Worm (Caenorhabditis elegans): ENCODE measurements around the gene F26G1.15.

Gene F26G1.15

DNA sequence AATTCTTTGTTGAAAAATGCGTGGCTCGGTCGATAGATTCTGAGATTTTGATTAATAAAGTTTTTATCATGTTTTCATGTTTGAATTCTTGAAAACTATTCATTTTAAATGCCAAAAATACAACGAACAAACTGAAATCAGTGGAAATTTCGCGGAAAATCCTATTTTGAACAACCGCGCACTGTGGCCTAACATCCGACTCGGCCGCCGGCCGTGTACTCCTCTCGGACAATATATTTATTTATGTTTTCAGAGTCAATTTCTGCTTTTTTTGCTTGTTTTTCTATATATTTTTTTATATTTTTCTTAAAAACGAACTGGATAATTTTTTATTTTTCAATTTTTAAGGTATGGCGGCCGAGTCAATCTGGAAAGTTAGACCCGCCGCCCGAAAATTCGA is 1.2 kb downstream of the F26G1.15 start, which contains the start of gene F26G1.1 (continued):
- no peak for TF ChIP-seq ztf-11 (tag; optimal IDR thresholded peaks at IDR 0.05)

DNA sequence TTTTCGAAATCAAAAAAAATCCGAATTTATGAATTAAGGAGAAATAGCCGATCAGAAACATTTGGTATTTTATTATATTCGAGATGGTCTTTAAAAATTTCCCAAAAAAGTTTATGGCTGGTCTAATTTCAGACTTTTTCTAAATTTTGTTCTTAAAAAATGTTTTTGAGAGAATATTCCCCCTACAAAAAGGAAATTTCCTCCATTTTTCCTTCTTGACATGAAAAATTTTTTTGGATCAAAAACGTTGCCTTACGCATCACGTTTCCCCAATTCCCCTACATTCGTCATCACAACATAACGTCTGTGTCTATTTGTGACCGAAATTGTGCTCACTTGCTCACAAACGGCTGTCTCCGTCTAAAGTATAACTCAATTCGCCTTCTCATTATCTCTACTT is 3.2 kb downstream of the F26G1.15 start:
- TF ChIP-seq nhr-237 (tag; optimal IDR thresholded peaks at IDR 0.05) (no peak), aha-1 (tag) (peak; percentile 95), dpl-1 (GFP tag; optimal IDR thresholded peaks at IDR 0.05) (no peak), nhr-48 (tag; optimal IDR thresholded peaks at IDR 0.05) (no peak), tra-1 (GFP tag; IDR thresholded peaks at IDR 0.05) (no peak), nhr-77 (tag; optimal IDR thresholded peaks at IDR 0.05) (no peak), daf-8 (GFP tag; IDR thresholded peaks at IDR 0.05) (no peak), nhr-111 (GFP tag; optimal IDR thresholded peaks at IDR 0.05) (no peak)

DNA sequence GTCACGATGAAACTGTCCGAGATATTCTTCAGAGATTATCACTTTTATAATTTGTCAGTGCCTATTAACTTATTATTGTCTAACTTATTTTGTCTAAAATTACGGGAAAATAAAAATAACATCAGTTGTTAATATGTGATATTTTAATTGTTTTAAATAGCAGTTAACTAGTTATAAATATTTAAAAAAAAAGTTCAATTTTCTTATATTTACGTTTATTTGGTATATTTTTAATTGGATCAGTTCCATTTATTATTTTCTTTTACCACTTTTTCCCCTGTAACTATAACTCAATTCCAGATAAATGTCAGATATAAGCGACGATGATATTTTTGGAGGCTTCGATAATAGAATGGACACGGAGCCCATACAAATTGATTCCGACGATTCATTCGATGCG is 5.4 kb downstream of the F26G1.15 start, which contains the start of gene C33F10.4:
Gene C33F10.4, plus strand, starts transcription at position 301 of the 400 bp plus-strand sequence.
- TF ChIP-seq lin-1 (GFP tag; IDR thresholded peaks at IDR 0.05) = no peak
- TF ChIP-seq aly-2 (tag; optimal IDR thresholded peaks at IDR 0.05) = no peak
- no peak for TF ChIP-seq mxl-2 (GFP tag; conservative IDR thresholded peaks at IDR 0.05)
- TF ChIP-seq set-16 (GFP tag; IDR thresholded peaks at IDR 0.05) = no peak
- TF ChIP-seq Y105C5A.15 (GFP tag; IDR thresholded peaks at IDR 0.05) = no peak
- TF ChIP-seq nhr-10 (tag; optimal IDR thresholded peaks at IDR 0.05) = no peak
- TF ChIP-seq daf-19 (GFP tag; conservative IDR thresholded peaks at IDR 0.05) = no peak
- TF ChIP-seq rbr-2 (tag; optimal IDR thresholded peaks at IDR 0.05) = no peak
- TF ChIP-seq tra-1 (GFP tag; IDR thresholded peaks at IDR 0.05) = no peak
- no peak for TF ChIP-seq skn-1 (tag; optimal IDR thresholded peaks at IDR 0.05)
- TF ChIP-seq ceh-20 (GFP tag; IDR thresholded peaks at IDR 0.05) = no peak

DNA sequence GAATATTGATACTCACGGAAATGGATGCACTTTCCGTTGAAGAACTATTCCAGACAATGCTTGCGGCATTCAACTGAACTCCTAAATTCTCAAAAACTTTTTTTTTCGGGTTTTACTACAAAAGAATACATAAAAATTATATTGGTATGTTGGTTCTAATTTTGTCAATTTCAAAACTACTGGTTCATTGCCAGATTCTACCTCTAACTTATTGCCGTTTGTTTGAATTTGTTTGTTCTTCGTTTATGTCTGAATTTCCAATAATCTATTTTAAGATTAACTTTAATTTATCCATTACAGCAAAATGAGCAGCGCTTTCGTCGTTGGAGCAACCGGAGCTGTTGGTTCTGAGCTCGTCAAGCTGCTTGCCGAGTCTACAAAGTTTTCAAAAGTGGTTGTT is 7.0 kb downstream of the F26G1.15 start, which contains the start of gene C33F10.14:
Gene C33F10.14, plus strand, starts transcription at position 301 of the 400 bp plus-strand sequence.
- TF ChIP-seq dmd-6 (GFP tag; IDR thresholded peaks at IDR 0.05) (no peak), unc-130 (GFP tag; optimal IDR thresholded peaks at IDR 0.05) (no peak), php-3 (GFP tag; IDR thresholded peaks at IDR 0.05) (no peak), nhr-6 (tag; optimal IDR thresholded peaks at IDR 0.05) (no peak), snpc-4 (tag; optimal IDR thresholded peaks at IDR 0.05) (no peak), attf-4 (tag; optimal IDR thresholded peaks at IDR 0.05) (no peak), nhr-41 (GFP tag; IDR thresholded peaks at IDR 0.05) (no peak), nhr-111 (GFP tag; optimal IDR thresholded peaks at IDR 0.05) (no peak), spr-1 (tag; optimal IDR thresholded peaks at IDR 0.05) (no peak), vab-7 (GFP tag; IDR thresholded peaks at IDR 0.05) (no peak), saeg-2 (GFP tag; IDR thresholded peaks at IDR 0.05) (no peak), rbr-2 (tag; optimal IDR thresholded peaks at IDR 0.05) (no peak), nhr-11 (tag; optimal IDR thresholded peaks at IDR 0.05) (no peak), daf-8 (GFP tag; IDR thresholded peaks at IDR 0.05) (no peak)

DNA sequence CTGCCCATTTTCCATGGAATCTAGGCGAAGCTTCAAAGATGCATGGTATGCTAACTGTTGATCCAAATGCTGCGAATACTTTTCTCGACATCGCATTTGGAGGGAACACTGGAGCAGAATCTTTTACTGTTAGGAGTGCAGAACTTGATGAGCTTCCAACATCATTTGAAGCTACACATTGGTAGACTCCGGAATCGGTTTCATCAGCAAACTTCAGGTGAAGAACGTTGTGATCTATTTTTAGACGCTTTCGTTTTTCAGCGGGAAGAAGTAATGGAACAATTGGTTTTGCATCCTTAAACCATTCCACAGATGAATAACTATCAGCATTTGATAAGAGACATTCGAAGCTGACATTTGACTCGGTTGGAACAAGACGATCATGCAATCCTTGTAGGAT is 10.4 kb downstream of the F26G1.15 start:
- TF ChIP-seq unc-62 (GFP tag; optimal IDR thresholded peaks at IDR 0.05 in 1 of 2) = peak in 1 of 2 experiments; percentile 95
- TF ChIP-seq unc-62 (tag; optimal IDR thresholded peaks at IDR 0.05) = no peak
- TF ChIP-seq Y5F2A.4 (GFP tag; optimal IDR thresholded peaks at IDR 0.05) = no peak
- TF ChIP-seq Y48G9A.11 (GFP tag; IDR thresholded peaks at IDR 0.05) = no peak
- TF ChIP-seq hmg-1.1 (GFP tag; IDR thresholded peaks at IDR 0.05) = no peak
- no peak for TF ChIP-seq nhr-102 (tag; optimal IDR thresholded peaks at IDR 0.05)
- no peak for TF ChIP-seq ztf-7 (tag; optimal IDR thresholded peaks at IDR 0.05)
- no peak for TF ChIP-seq D1046.2 (GFP tag; IDR thresholded peaks at IDR 0.05)
- TF ChIP-seq fos-1 (tag; optimal IDR thresholded peaks at IDR 0.05) = no peak
- TF ChIP-seq Y105C5A.15 (GFP tag; IDR thresholded peaks at IDR 0.05) = no peak
- TF ChIP-seq nhr-25 (tag; optimal IDR thresholded peaks at IDR 0.05; ENCODE audit: borderline replicate concordance, insufficient read depth) = no peak
- TF ChIP-seq ZK337.2 (GFP tag; IDR thresholded peaks at IDR 0.05) = no peak
- TF ChIP-seq sdz-12 (GFP tag; optimal IDR thresholded peaks at IDR 0.05) = no peak
- 0 out of 2 replicates have a peak, but pooled peaks have one; percentile 5 for TF ChIP-seq egl-43 (GFP tag; IDR thresholded peaks at IDR 0.05)
- TF ChIP-seq lsy-2 (tag; optimal IDR thresholded peaks at IDR 0.05) = no peak
- TF ChIP-seq snpc-1.2 (GFP tag; IDR thresholded peaks at IDR 0.05) = no peak
- TF ChIP-seq unc-130 (GFP tag; optimal IDR thresholded peaks at IDR 0.05) = no peak
- TF ChIP-seq nhr-6 (tag; optimal IDR thresholded peaks at IDR 0.05) = no peak
